Fruit fly (Drosophila melanogaster): ENCODE measurements around the gene CG2162.

CG2162 gene

dm6 chr3L:3045256-3045743, 10.3 kb downstream of the CG2162 start (continued):
- TF ChIP-seq chn (GFP tag; optimal IDR thresholded peaks at IDR 0.05) (no peak), fd102C (GFP tag; optimal IDR thresholded peaks at IDR 0.05) (no peak), ewg (GFP tag; optimal IDR thresholded peaks at IDR 0.05) (peak; percentile 29), CG14441 (GFP tag; IDR thresholded peaks at IDR 0.05) (peak; percentile 27; the same call in 1 of the 2 replicates), CG12236 (GFP tag; optimal IDR thresholded peaks at IDR 0.05) (no peak), D (optimal IDR thresholded peaks at IDR 0.05) (no peak), D (GFP tag; optimal IDR thresholded peaks at IDR 0.05) (no peak), aop (GFP tag; IDR thresholded peaks at IDR 0.05) (no peak), scrt (GFP tag; optimal IDR thresholded peaks at IDR 0.05) (no peak), amos (GFP tag; IDR thresholded peaks at IDR 0.05; ENCODE audit: partially characterized antibody) (no peak), CG9727 (GFP tag; optimal IDR thresholded peaks at IDR 0.05) (peak; percentile 43), CG7963 (GFP tag; IDR thresholded peaks at IDR 0.05; ENCODE audit: partially characterized antibody) (no peak), stc (GFP tag; IDR thresholded peaks at IDR 0.05) (peak; percentile 29; the same call in 1 of the 2 replicates), CG4820 (GFP tag; optimal IDR thresholded peaks at IDR 0.05) (no peak), CG7839 (tag; optimal IDR thresholded peaks at IDR 0.05) (peak; percentile 37), kah (GFP tag; optimal IDR thresholded peaks at IDR 0.05) (peak; percentile 71), CG13424 (tag; optimal IDR thresholded peaks at IDR 0.05) (peak; percentile 34), sens (GFP tag) (peak; percentile 70), dan (GFP tag; IDR thresholded peaks at IDR 0.05) (no peak), Trl (optimal IDR thresholded peaks at IDR 0.05) (no peak), Trl (GFP tag; optimal IDR thresholded peaks at IDR 0.05) (no peak), Chrac-16 (GFP tag; optimal IDR thresholded peaks at IDR 0.05) (no peak), Nf-YB (GFP tag; optimal IDR thresholded peaks at IDR 0.05) (peak; percentile 12), Doc2 (GFP tag; IDR thresholded peaks at IDR 0.05) (no peak), CG31365 (tag; optimal IDR thresholded peaks at IDR 0.05) (no peak), ken (GFP tag; IDR thresholded peaks at IDR 0.05) (0 out of 3 replicates have a peak, but pooled peaks have one; percentile 12), CG8290 (GFP tag; optimal IDR thresholded peaks at IDR 0.05) (no peak), CG8290 (tag; optimal IDR thresholded peaks at IDR 0.05) (no peak), CG10366 (GFP tag; IDR thresholded peaks at IDR 0.05) (0 out of 2 replicates have a peak, but pooled peaks have one; percentile 16), Ets65A (GFP tag) (no peak), nau (GFP tag; optimal IDR thresholded peaks at IDR 0.05) (peak; percentile 12), org-1 (GFP tag; optimal IDR thresholded peaks at IDR 0.05) (peak; percentile 26), slou (GFP tag; optimal IDR thresholded peaks at IDR 0.05) (no peak), nom (GFP tag; optimal IDR thresholded peaks at IDR 0.05) (peak; percentile 81), tin (GFP tag; optimal IDR thresholded peaks at IDR 0.05) (no peak), CG5245 (GFP tag; optimal IDR thresholded peaks at IDR 0.05) (no peak), CG1832 (GFP tag; optimal IDR thresholded peaks at IDR 0.05) (no peak), CG18011 (GFP tag; optimal IDR thresholded peaks at IDR 0.05) (peak; percentile 10), Hmr (GFP tag; optimal IDR thresholded peaks at IDR 0.05) (peak; percentile 19), bigmax (GFP tag; optimal IDR thresholded peaks at IDR 0.05) (no peak), CG9876 (GFP tag; optimal IDR thresholded peaks at IDR 0.05) (no peak), CG12942 (GFP tag; optimal IDR thresholded peaks at IDR 0.05) (peak; percentile 34), CG15601 (tag; optimal IDR thresholded peaks at IDR 0.05) (peak; percentile 11), luna (GFP tag; optimal IDR thresholded peaks at IDR 0.05) (no peak), CG1024 (GFP tag; IDR thresholded peaks at IDR 0.05) (no peak), chif (GFP tag; optimal IDR thresholded peaks at IDR 0.05) (no peak), CG16815 (GFP tag; optimal IDR thresholded peaks at IDR 0.05) (peak; percentile 6), unpg (GFP tag; optimal IDR thresholded peaks at IDR 0.05) (peak; percentile 43), CG1602 (GFP tag; optimal IDR thresholded peaks at IDR 0.05) (peak; percentile 6), Fer1 (GFP tag; optimal IDR thresholded peaks at IDR 0.05) (peak; percentile 34), Fer3 (tag; optimal IDR thresholded peaks at IDR 0.05) (peak; percentile 2), CG12659 (GFP tag; optimal IDR thresholded peaks at IDR 0.05) (peak; percentile 40)
